Fruit fly (Drosophila melanogaster): ENCODE data around the gene CG14292.
A peak's percentile ranks its signal among the peaks of the same experiment; 100 is the strongest.

CG14292 gene

DNA sequence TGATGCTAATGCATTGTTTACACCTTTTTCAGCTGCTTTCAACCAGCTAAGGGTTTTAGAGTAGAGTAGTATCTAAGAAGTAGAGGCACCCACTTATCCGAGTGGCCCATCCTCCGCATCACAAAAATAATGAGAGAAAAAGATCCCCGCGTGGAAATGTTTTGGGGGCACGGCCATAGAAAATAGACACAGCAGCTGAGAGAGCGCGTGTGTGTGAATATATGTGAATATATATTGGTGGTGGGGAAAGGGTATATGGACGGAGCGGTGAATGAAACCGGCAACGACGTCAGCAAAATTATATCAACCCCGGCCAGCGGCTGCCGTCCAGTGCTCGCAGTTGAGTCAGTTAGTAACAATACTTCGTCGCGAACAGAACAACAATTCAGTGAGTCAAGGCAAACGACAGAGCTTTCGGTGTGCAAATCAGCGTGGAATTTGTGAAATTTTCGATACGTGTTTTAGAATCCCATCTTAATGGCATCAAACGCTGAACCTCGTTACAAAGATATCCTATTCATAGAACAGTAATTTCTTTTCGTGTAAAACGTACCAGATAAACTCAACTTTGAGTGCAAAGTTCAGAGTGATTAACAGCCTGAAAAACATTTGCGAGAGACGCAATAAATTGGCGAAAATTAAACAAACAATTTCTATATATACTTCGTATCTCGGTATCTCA is 9.3 kb upstream of the CG14292 start, which contains the start of gene Xrp1 (continued):
- TF ChIP-seq CG31627 (GFP tag; optimal IDR thresholded peaks at IDR 0.05): peak; percentile 12
- TF ChIP-seq net (GFP tag; optimal IDR thresholded peaks at IDR 0.05): no peak
- no peak for TF ChIP-seq dac (GFP tag; optimal IDR thresholded peaks at IDR 0.05)
- peak; percentile 15 for TF ChIP-seq CG6854 (GFP tag; optimal IDR thresholded peaks at IDR 0.05)
- TF ChIP-seq CG4318 (GFP tag; optimal IDR thresholded peaks at IDR 0.05): peak; percentile 25
- no peak for TF ChIP-seq Eip75B (GFP tag; optimal IDR thresholded peaks at IDR 0.05)
- no peak for TF ChIP-seq Hr38 (GFP tag; optimal IDR thresholded peaks at IDR 0.05)
- TF ChIP-seq CG3919 (GFP tag; optimal IDR thresholded peaks at IDR 0.05): peak; percentile 43
- TF ChIP-seq CG8119 (GFP tag; IDR thresholded peaks at IDR 0.05): peak; percentile 31; the same call in 1 of the 3 replicates
- TF ChIP-seq Hr4 (GFP tag; optimal IDR thresholded peaks at IDR 0.05): peak; percentile 62
- TF ChIP-seq CG8319 (GFP tag; optimal IDR thresholded peaks at IDR 0.05): no peak
- no peak for TF ChIP-seq CG10669 (GFP tag; optimal IDR thresholded peaks at IDR 0.05)
- peak; percentile 5 for TF ChIP-seq Sox102F (GFP tag; optimal IDR thresholded peaks at IDR 0.05)
- TF ChIP-seq vri (GFP tag; optimal IDR thresholded peaks at IDR 0.05): peak; percentile 68
- TF ChIP-seq lz (GFP tag; optimal IDR thresholded peaks at IDR 0.05): peak; percentile 11
- TF ChIP-seq salr (GFP tag; optimal IDR thresholded peaks at IDR 0.05): no peak
- no peak for TF ChIP-seq CG16779 (tag; optimal IDR thresholded peaks at IDR 0.05)
- TF ChIP-seq CG32006 (GFP tag; optimal IDR thresholded peaks at IDR 0.05): peak; percentile 65
- TF ChIP-seq ss (GFP tag; optimal IDR thresholded peaks at IDR 0.05): no peak
- peak; percentile 48 for TF ChIP-seq CG6808 (GFP tag; optimal IDR thresholded peaks at IDR 0.05)
- TF ChIP-seq CG6276 (GFP tag; optimal IDR thresholded peaks at IDR 0.05): no peak
- no peak for TF ChIP-seq CG6792 (GFP tag; optimal IDR thresholded peaks at IDR 0.05)
- TF ChIP-seq CG1621 (tag; optimal IDR thresholded peaks at IDR 0.05): no peak
- no peak for TF ChIP-seq fd59A (GFP tag; optimal IDR thresholded peaks at IDR 0.05)
- no peak for TF ChIP-seq spab (GFP tag; optimal IDR thresholded peaks at IDR 0.05)
- 0 out of 2 replicates have a peak, but pooled peaks have one; percentile 17 for TF ChIP-seq Gug (GFP tag; IDR thresholded peaks at IDR 0.05)
- TF ChIP-seq fd85E (GFP tag; optimal IDR thresholded peaks at IDR 0.05): no peak
- no peak for TF ChIP-seq Ets96B (tag; optimal IDR thresholded peaks at IDR 0.05)
- TF ChIP-seq CG3032 (tag; optimal IDR thresholded peaks at IDR 0.05): no peak
- no peak for TF ChIP-seq CG11762 (GFP tag; optimal IDR thresholded peaks at IDR 0.05; ENCODE audit: insufficient read depth)
- TF ChIP-seq eg (GFP tag; IDR thresholded peaks at IDR 0.05): peak; percentile 43

DNA sequence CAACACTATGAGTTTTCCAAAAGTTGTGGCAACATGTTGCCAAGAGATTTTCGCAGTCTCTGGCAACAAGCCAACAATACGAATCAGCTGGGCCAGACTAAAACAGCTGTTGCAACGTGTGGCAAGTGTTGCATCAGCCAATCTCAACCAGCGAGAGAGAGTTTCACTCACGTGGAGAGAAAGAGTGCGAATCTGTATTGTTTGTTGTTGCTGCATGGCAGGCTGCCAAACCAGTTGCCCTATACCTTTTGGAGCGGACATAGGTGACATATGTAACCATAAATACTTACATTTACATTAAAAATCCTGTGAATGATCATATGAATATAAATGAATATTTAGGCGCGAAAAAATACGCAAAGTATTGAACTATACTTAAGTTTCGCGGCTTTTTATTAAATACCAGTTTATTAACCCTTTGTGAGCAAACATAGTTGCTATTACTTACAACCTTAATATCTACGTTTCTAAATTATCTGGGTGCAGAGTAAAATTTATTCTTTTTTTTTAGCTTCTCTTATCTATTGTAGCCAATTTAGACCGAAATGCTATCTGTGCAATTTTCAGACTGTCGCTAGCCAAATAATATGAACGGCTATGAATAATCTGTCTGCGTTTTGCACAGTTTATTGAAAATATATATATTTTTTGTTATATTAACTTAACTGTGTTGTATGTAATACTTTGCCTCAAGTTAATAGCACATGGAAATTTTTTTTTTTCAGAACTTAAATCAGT is 8.6 kb upstream of the CG14292 start:
- TF ChIP-seq svp (GFP tag) (peak; percentile 81), Hr38 (GFP tag; optimal IDR thresholded peaks at IDR 0.05) (no peak), CG8119 (GFP tag; IDR thresholded peaks at IDR 0.05) (peak; percentile 52), dac (GFP tag; optimal IDR thresholded peaks at IDR 0.05) (no peak), Eip93F (GFP tag; optimal IDR thresholded peaks at IDR 0.05) (no peak), Hr39 (GFP tag; optimal IDR thresholded peaks at IDR 0.05) (peak; percentile 68), Eip78C (GFP tag) (peak; percentile 76), Sox14 (GFP tag; optimal IDR thresholded peaks at IDR 0.05) (peak; percentile 54), Smox (GFP tag; optimal IDR thresholded peaks at IDR 0.05) (peak; percentile 64), Eip75B (GFP tag; optimal IDR thresholded peaks at IDR 0.05) (peak; percentile 57), achi (GFP tag; optimal IDR thresholded peaks at IDR 0.05) (peak; percentile 35), CG31627 (GFP tag; optimal IDR thresholded peaks at IDR 0.05) (peak; percentile 45), lz (GFP tag; optimal IDR thresholded peaks at IDR 0.05) (peak; percentile 35), esn (GFP tag; optimal IDR thresholded peaks at IDR 0.05) (peak; percentile 72), CG7368 (GFP tag; optimal IDR thresholded peaks at IDR 0.05) (peak; percentile 21), CG10631 (GFP tag; optimal IDR thresholded peaks at IDR 0.05) (peak; percentile 54), CG6854 (GFP tag; optimal IDR thresholded peaks at IDR 0.05) (no peak), acj6 (GFP tag; optimal IDR thresholded peaks at IDR 0.05) (peak; percentile 55), Sox102F (GFP tag; optimal IDR thresholded peaks at IDR 0.05) (peak; percentile 71), topi (GFP tag; optimal IDR thresholded peaks at IDR 0.05) (peak; percentile 48), CG8632 (GFP tag; optimal IDR thresholded peaks at IDR 0.05) (peak; percentile 30), OdsH (GFP tag; optimal IDR thresholded peaks at IDR 0.05) (peak; percentile 50), CG32006 (GFP tag; optimal IDR thresholded peaks at IDR 0.05) (peak; percentile 87), Blimp-1 (GFP tag; optimal IDR thresholded peaks at IDR 0.05) (peak; percentile 4), CG11762 (GFP tag; optimal IDR thresholded peaks at IDR 0.05; ENCODE audit: insufficient read depth) (peak; percentile 36), Ets21C (GFP tag; optimal IDR thresholded peaks at IDR 0.05) (peak; percentile 48)

Measured in whole organism, prepupa.